Worm (Caenorhabditis elegans) whole organism, mixed stage, embryonic: ENCODE measurements around the gene ubc-20.

Source experiments
- M03D4.4 ChIP-seq: sonication (generic microtip); optimal IDR thresholded peaks from 2 replicates; lab custom pipeline; 2017; ENCODE audit warnings: mild to moderate bottlenecking, missing genetic modification characterization, missing compliant biosample characterization
- bed-3 ChIP-seq: fragments of 200-800 bp; sonication (Bioruptor generic); optimal IDR thresholded peaks from 3 replicates; lab custom pipeline; 2018; ENCODE audit warnings: mild to moderate bottlenecking, missing genetic modification characterization, moderate library complexity, missing compliant biosample characterization
- blmp-1 ChIP-seq: fragments of 150-350 bp; optimal IDR thresholded peaks from 2 replicates; lab custom pipeline; 2014; ENCODE audit warnings: missing biosample characterization, missing genetic modification characterization
- ceh-39 ChIP-seq: fragments of 150-350 bp; optimal IDR thresholded peaks from 2 replicates; lab custom pipeline; 2014; ENCODE audit warnings: missing biosample characterization, missing genetic modification characterization
- ceh-83 ChIP-seq: fragments of 200-800 bp; sonication (Bioruptor generic); optimal IDR thresholded peaks from 2 replicates; lab custom pipeline; 2018; ENCODE audit warnings: mild to moderate bottlenecking, missing genetic modification characterization, missing compliant biosample characterization
- ces-1 ChIP-seq: fragments of 150-350 bp; optimal IDR thresholded peaks from 2 replicates; lab custom pipeline; 2014; ENCODE audit warnings: missing biosample characterization, missing genetic modification reagents, missing genetic modification characterization
- cnd-1 ChIP-seq: fragments of 200-800 bp; sonication (Bioruptor generic); optimal IDR thresholded peaks from 2 replicates; lab custom pipeline; 2018; ENCODE audit warnings: mild to moderate bottlenecking, missing genetic modification characterization, missing compliant biosample characterization
- drap-1 ChIP-seq: fragments of 200-800 bp; sonication (Bioruptor generic); optimal IDR thresholded peaks from 3 replicates; lab custom pipeline; 2018; ENCODE audit warnings: mild to moderate bottlenecking, missing genetic modification characterization, missing compliant biosample characterization
- elt-1 ChIP-seq: sonication (generic microtip); optimal IDR thresholded peaks from 2 replicates; lab custom pipeline; 2017; ENCODE audit warnings: missing genetic modification characterization, mild to moderate bottlenecking, missing compliant biosample characterization, antibody characterized with exemption, moderate library complexity, borderline replicate concordance; ENCODE audit not compliant: insufficient read depth
- elt-3 ChIP-seq: fragments of 150-350 bp; optimal IDR thresholded peaks from 2 replicates; lab custom pipeline; 2014; ENCODE audit warnings: missing biosample characterization, missing genetic modification characterization
- ham-2 ChIP-seq: fragments of 200-800 bp; sonication (Bioruptor generic); optimal IDR thresholded peaks from 2 replicates; lab custom pipeline; 2018; ENCODE audit warnings: mild to moderate bottlenecking, missing genetic modification characterization, missing compliant biosample characterization
- hlh-1 ChIP-seq: fragments of 150-350 bp; optimal IDR thresholded peaks from 2 replicates; lab custom pipeline; 2014; ENCODE audit warnings: missing biosample characterization, missing genetic modification reagents, missing genetic modification characterization
- lin-13 ChIP-seq: fragments of 150-350 bp; optimal IDR thresholded peaks from 2 replicates; lab custom pipeline; 2014; ENCODE audit warnings: missing biosample characterization, missing genetic modification characterization
- lin-32 ChIP-seq: fragments of 200-800 bp; sonication (Bioruptor generic); optimal IDR thresholded peaks from 2 replicates; lab custom pipeline; 2018; ENCODE audit warnings: mild to moderate bottlenecking, missing genetic modification characterization, missing compliant biosample characterization
- mab-5 ChIP-seq: fragments of 150-350 bp; optimal IDR thresholded peaks from 2 replicates; lab custom pipeline; 2014; ENCODE audit warnings: missing biosample characterization, missing genetic modification characterization
- mep-1 ChIP-seq: fragments of 150-350 bp; optimal IDR thresholded peaks from 2 replicates; lab custom pipeline; 2017; ENCODE audit warnings: missing biosample characterization, missing genetic modification reagents, missing genetic modification characterization, inconsistent platforms
- mls-2 ChIP-seq: sonication (generic microtip); optimal IDR thresholded peaks from 2 replicates; lab custom pipeline; 2016; ENCODE audit warnings: mild to moderate bottlenecking, missing genetic modification characterization, moderate library complexity, missing compliant biosample characterization
- nhr-12 ChIP-seq: fragments of 150-350 bp; optimal IDR thresholded peaks from 2 replicates; lab custom pipeline; 2014; ENCODE audit warnings: missing biosample characterization, missing genetic modification characterization
- nhr-2 ChIP-seq: fragments of 150-350 bp; optimal IDR thresholded peaks from 2 replicates; lab custom pipeline; 2014; ENCODE audit warnings: missing biosample characterization, missing genetic modification characterization
- nhr-237 ChIP-seq: fragments of 150-350 bp; optimal IDR thresholded peaks from 2 replicates; lab custom pipeline; 2014; ENCODE audit warnings: missing biosample characterization, missing genetic modification characterization
- nhr-28 ChIP-seq: fragments of 150-350 bp; optimal IDR thresholded peaks from 2 replicates; lab custom pipeline; 2014; ENCODE audit warnings: missing biosample characterization, missing genetic modification characterization
- pha-4 ChIP-seq: fragments of 150-350 bp; optimal IDR thresholded peaks from 2 replicates; lab custom pipeline; 2018; ENCODE audit warnings: missing biosample characterization, missing genetic modification reagents, missing genetic modification characterization
- sem-2 ChIP-seq: fragments of 200-800 bp; sonication (Bioruptor generic); optimal IDR thresholded peaks from 2 replicates; lab custom pipeline; 2018; ENCODE audit warnings: mild to moderate bottlenecking, missing genetic modification characterization, missing compliant biosample characterization
- snpc-4 ChIP-seq: fragments of 150-350 bp; optimal IDR thresholded peaks from 2 replicates; lab custom pipeline; 2014; ENCODE audit warnings: missing biosample characterization, missing genetic modification characterization
- sptf-1 ChIP-seq: sonication (generic microtip); optimal IDR thresholded peaks from 2 replicates; lab custom pipeline; 2017; ENCODE audit warnings: mild to moderate bottlenecking, missing genetic modification characterization, moderate library complexity, missing compliant biosample characterization
- tbx-8 ChIP-seq: fragments of 200-800 bp; sonication (Bioruptor generic); optimal IDR thresholded peaks from 2 replicates; lab custom pipeline; 2018; ENCODE audit warnings: mild to moderate bottlenecking, missing genetic modification characterization, moderate library complexity, missing compliant biosample characterization
- unc-39 ChIP-seq: fragments of 150-350 bp; optimal IDR thresholded peaks from 2 replicates; lab custom pipeline; 2014; ENCODE audit warnings: missing biosample characterization, missing genetic modification characterization
- unc-62 ChIP-seq: fragments of 150-350 bp; optimal IDR thresholded peaks from 2 replicates; lab custom pipeline; 2014; ENCODE audit warnings: missing biosample characterization, missing genetic modification reagents, missing genetic modification characterization
- zip-8 ChIP-seq: fragments of 150-350 bp; optimal IDR thresholded peaks from 2 replicates; lab custom pipeline; 2014; ENCODE audit warnings: missing biosample characterization, missing genetic modification characterization
- ztf-11 ChIP-seq: fragments of 150-350 bp; optimal IDR thresholded peaks from 2 replicates; lab custom pipeline; 2014; ENCODE audit warnings: missing biosample characterization, missing genetic modification characterization

Gene ubc-20

ce11 chrIII:183072-183471 is 5.6 kb upstream of the ubc-20 start:
- TF ChIP-seq cnd-1 (tag; lab: Kevin White, UChicago) (no peak), snpc-4 (no peak), nhr-12 (no peak), pha-4 (tag; lab: Kevin White, UChicago) (no peak), zip-8 (no peak), drap-1 (no peak), mab-5 (tag; lab: Kevin White, UChicago) (no peak), nhr-237 (tag; lab: Kevin White, UChicago) (no peak), elt-3 (tag; lab: Kevin White, UChicago) (no peak), blmp-1 (tag; lab: Kevin White, UChicago) (no peak), lin-13 (tag; lab: Kevin White, UChicago) (no peak)

DNA sequence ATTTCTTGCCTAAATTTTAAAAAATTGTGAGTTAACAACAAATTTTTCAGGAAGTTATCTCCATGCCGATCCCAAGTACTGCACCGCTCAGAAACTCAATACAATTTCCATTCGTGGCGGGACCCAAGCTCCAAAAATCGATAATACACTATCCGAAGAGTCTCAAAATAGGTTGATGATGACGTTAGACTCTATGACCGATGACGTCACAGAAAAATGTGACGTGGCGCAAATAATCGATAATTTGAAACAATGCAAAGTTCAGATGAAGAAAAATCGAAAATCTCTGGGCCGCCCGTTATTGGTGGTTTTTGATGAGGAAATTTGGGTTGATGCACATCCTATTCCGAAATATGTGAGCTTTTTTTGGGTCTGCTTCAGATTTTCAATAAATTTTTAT is 4.3 kb upstream of the ubc-20 start:
- peak; percentile 83 for TF ChIP-seq zip-8
- TF ChIP-seq nhr-237 (tag; lab: Kevin White, UChicago) = no peak
- TF ChIP-seq pha-4 (tag; lab: Kevin White, UChicago) = no peak
- TF ChIP-seq, all 35 proteins: peak for 1

DNA sequence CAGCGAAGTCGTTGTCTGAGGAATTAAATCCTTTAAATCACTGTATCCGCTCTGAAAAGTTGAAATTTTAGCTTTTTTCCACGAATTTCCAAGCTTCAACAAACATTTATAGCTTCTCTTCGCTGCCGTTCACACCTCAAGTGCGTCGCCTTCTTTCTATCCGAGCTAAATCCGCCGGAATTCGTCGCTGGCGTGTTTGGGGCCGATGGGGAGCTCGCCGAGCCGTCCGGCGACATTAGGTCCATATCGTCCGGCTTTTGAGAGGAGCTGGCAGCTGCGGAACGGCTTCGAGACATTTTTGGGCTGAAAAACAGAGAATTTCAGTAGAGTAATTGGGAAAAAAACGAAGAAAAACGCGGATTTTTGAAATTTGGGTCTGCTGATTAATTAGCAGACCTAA is 809 bp upstream of the ubc-20 start, which contains the start of gene mxl-2:
Gene mxl-2, minus strand, starts transcription at position 303 of the 400 bp plus-strand sequence.
- no peak for TF ChIP-seq mep-1
- no peak for TF ChIP-seq ceh-39
- TF ChIP-seq pha-4 (tag; lab: Kevin White, UChicago) = no peak

DNA sequence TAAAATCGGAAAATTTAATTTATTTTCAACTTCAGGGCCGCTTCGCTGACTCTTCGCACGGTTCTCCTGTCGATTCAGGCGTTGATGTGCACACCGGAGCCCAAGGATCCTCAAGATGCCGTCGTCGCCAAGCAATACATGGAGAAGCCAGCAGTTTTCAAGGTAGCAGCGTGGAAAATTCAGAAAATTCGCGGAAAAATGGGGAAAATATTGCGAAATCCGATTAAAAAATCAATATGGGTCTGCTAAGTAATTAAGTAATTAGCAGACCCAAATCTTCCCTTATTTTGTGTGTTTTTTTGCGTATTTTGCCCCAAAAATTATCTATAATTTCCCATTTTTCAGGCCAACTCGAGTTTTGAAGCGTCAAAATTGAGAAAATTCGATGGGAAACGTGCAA is 642 bp downstream of the ubc-20 start:
- TF ChIP-seq nhr-237 (tag; lab: Kevin White, UChicago) (no peak), nhr-2 (tag; lab: Kevin White, UChicago) (no peak), unc-39 (tag; lab: Kevin White, UChicago) (no peak), hlh-1 (tag; lab: Kevin White, UChicago) (no peak), blmp-1 (tag; lab: Kevin White, UChicago) (no peak), lin-32 (GFP tag; lab: Kevin White, UChicago) (no peak), pha-4 (tag; lab: Kevin White, UChicago) (no peak), sem-2 (GFP tag; lab: Kevin White, UChicago) (no peak), cnd-1 (tag; lab: Kevin White, UChicago) (no peak), zip-8 (no peak), elt-1 (no peak), ham-2 (GFP tag; lab: Kevin White, UChicago) (no peak), sptf-1 (tag; lab: Kevin White, UChicago) (no peak), ztf-11 (tag; lab: Kevin White, UChicago) (no peak), unc-62 (GFP tag; lab: Kevin White, UChicago) (no peak), ceh-83 (no peak), nhr-28 (tag; lab: Kevin White, UChicago) (no peak), M03D4.4 (no peak)

ce11 chrIII:190686-191085 is 2.0 kb downstream of the ubc-20 start, which contains the start of gene cox-17:
Gene cox-17 (plus strand): TSS chrIII:190986.
- no peak for TF ChIP-seq ces-1
- TF ChIP-seq pha-4 (tag; lab: Kevin White, UChicago) = no peak
- TF ChIP-seq nhr-237 (tag; lab: Kevin White, UChicago) = no peak
- no peak for TF ChIP-seq nhr-2 (tag; lab: Kevin White, UChicago)
- TF ChIP-seq, all 35 proteins: peak for 0

ce11 chrIII:191803-192202 is 3.2 kb downstream of the ubc-20 start, which contains the start of gene sec-20:
Gene sec-20 (plus strand): TSS chrIII:192103.
- TF ChIP-seq nhr-237 (tag; lab: Kevin White, UChicago) (no peak), blmp-1 (tag; lab: Kevin White, UChicago) (no peak), lin-32 (GFP tag; lab: Kevin White, UChicago) (no peak), ceh-39 (no peak), snpc-4 (no peak), nhr-28 (tag; lab: Kevin White, UChicago) (no peak)

DNA sequence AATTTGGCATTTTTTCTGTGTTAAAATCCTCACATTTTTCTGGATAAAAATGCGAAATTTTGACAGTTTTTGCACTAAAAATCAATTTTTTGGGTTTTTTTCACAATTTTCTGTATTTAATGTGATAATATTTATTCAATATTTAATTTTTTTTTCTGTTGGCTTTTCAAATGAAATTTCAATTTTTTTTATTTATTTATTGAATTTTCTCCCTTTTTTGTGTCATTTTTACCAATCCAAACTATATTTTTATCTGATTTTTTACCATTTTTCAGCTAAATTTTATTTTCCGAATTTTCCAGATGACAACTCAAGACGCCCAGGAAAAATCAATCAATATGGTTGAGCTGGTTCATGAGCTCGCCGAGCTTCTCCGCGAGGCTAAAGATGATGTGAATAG is 5.5 kb downstream of the ubc-20 start, which contains the start of gene F40G9.17:
Gene F40G9.17, plus strand, starts transcription at position 301 of the 400 bp plus-strand sequence.
- TF ChIP-seq ztf-11 (tag; lab: Kevin White, UChicago) = no peak
- no peak for TF ChIP-seq nhr-28 (tag; lab: Kevin White, UChicago)
- TF ChIP-seq blmp-1 (tag; lab: Kevin White, UChicago) = no peak
- no peak for TF ChIP-seq sem-2 (GFP tag; lab: Kevin White, UChicago)
- no peak for TF ChIP-seq mep-1
- no peak for TF ChIP-seq unc-39 (tag; lab: Kevin White, UChicago)
- no peak for TF ChIP-seq ham-2 (GFP tag; lab: Kevin White, UChicago)
- TF ChIP-seq nhr-237 (tag; lab: Kevin White, UChicago) = no peak
- TF ChIP-seq mab-5 (tag; lab: Kevin White, UChicago) = no peak
- TF ChIP-seq M03D4.4 = no peak
- TF ChIP-seq mls-2 (tag; lab: Kevin White, UChicago) = no peak
- TF ChIP-seq lin-13 (tag; lab: Kevin White, UChicago) = no peak
- no peak for TF ChIP-seq bed-3 (GFP tag; lab: Kevin White, UChicago)
- no peak for TF ChIP-seq tbx-8 (GFP tag; lab: Kevin White, UChicago)
- TF ChIP-seq ceh-39 = no peak
- no peak for TF ChIP-seq lin-32 (GFP tag; lab: Kevin White, UChicago)
